Worm (Caenorhabditis elegans) whole organism, L1 larva: ENCODE data around the gene fbxb-38.
"Not testable (repeated sequence)": the region's sequence is repeated elsewhere in the genome, so short reads cannot be mapped to it uniquely, and the experiment has no call there.

Experiments
- ama-1 ChIP-seq: fragments of 150-350 bp; optimal IDR thresholded peaks from 2 replicates; lab custom pipeline; 2014
- ceh-8 ChIP-seq: fragments of 200-800 bp; sonication (Bioruptor generic); optimal IDR thresholded peaks from 2 replicates; lab custom pipeline; 2018; ENCODE audit warnings: mild to moderate bottlenecking, missing genetic modification characterization, moderate library complexity, missing compliant biosample characterization
- dpl-1 ChIP-seq, 3 experiments: fragments of 150-350 bp in 2 of 3; sonication (generic microtip) in 1 of 3; optimal IDR thresholded peaks; 2 replicates each; lab custom pipeline; 2014 to 2017; ENCODE audit warnings: missing biosample characterization in 3 of 3, missing genetic modification characterization in 3 of 3, missing genetic modification reagents in 3 of 3
- elt-2 ChIP-seq: sonication (generic microtip); optimal IDR thresholded peaks from 2 replicates; lab custom pipeline; 2016; ENCODE audit warnings: missing genetic modification characterization, mild to moderate bottlenecking, inconsistent platforms, missing compliant biosample characterization, missing genetic modification reagents
- elt-3 ChIP-seq, 6 experiments: fragments of 150-350 bp in 1 of 6; sonication (generic microtip); optimal IDR thresholded peaks; 2 replicates each; lab custom pipeline; 2017 to 2018; ENCODE audit warnings: missing biosample characterization in 6 of 6, missing genetic modification characterization in 6 of 6, inconsistent platforms in 1 of 6
- fkh-8 ChIP-seq: sonication (generic microtip); optimal IDR thresholded peaks from 2 replicates; lab custom pipeline; 2016; ENCODE audit warnings: mild to moderate bottlenecking, missing genetic modification characterization, missing compliant biosample characterization
- lin-13 ChIP-seq: fragments of 150-350 bp; optimal IDR thresholded peaks from 2 replicates; lab custom pipeline; 2014; ENCODE audit warnings: missing biosample characterization, missing genetic modification reagents, missing genetic modification characterization
- lir-3 ChIP-seq: sonication (generic microtip); optimal IDR thresholded peaks from 2 replicates; lab custom pipeline; 2016; ENCODE audit warnings: mild to moderate bottlenecking, missing genetic modification characterization, moderate library complexity, missing compliant biosample characterization; ENCODE audit not compliant: poor library complexity
- nhr-28 ChIP-seq: fragments of 150-350 bp; optimal IDR thresholded peaks from 2 replicates; lab custom pipeline; 2014; ENCODE audit warnings: missing biosample characterization, missing genetic modification characterization
- nhr-77 ChIP-seq: fragments of 150-350 bp; optimal IDR thresholded peaks from 2 replicates; lab custom pipeline; 2014; ENCODE audit warnings: missing biosample characterization, missing genetic modification characterization
- sox-4 ChIP-seq: sonication (generic microtip); optimal IDR thresholded peaks from 2 replicates; lab custom pipeline; 2016; ENCODE audit warnings: missing genetic modification characterization, missing compliant biosample characterization
- unc-62 ChIP-seq: fragments of 150-350 bp; optimal IDR thresholded peaks from 2 replicates; lab custom pipeline; 2014; ENCODE audit warnings: missing biosample characterization, missing genetic modification reagents, missing genetic modification characterization

DNA sequence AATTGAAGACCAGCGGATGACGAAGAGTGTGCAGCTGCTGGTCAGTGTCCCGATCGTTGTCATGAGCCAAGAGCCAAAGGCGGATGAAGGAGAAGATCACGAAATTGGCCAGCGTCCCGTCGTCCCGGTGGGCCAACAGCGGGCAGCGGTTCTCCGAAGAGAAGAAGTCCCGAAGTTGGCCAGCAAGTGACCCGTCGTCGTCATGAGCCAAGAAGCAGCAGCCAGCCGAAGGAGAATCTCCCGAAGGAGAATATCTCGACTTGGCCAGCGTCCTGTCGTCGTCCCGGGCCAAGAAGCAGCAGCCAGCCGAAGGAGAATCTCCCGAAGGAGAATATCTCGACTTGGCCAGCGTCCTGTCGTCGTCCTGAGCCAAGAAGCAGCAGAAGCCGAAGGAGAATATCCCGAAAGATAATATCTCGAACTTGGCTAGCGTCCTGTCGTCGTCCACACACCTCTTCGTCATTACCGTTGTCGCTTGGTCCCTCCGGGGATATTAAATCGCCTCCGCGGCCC is 5.1 kb downstream of the fbxb-38 start, which contains the start of gene C33C12.11:
- TF ChIP-seq unc-62 (GFP tag; lab: Kevin White, UChicago); elt-2; nhr-28 (tag; lab: Kevin White, UChicago); sox-4 (tag; lab: Kevin White, UChicago); ceh-8; nhr-77 (tag; lab: Kevin White, UChicago); ama-1 (lab: Kevin White, UChicago); dpl-1 (GFP tag; optimal IDR thresholded peaks at IDR 0.05; lab: Kevin White, UChicago); lin-13; elt-3 (tag; optimal IDR thresholded peaks at IDR 0.05; lab: Kevin White, UChicago); lir-3 (tag; lab: Kevin White, UChicago); fkh-8 (tag; lab: Kevin White, UChicago): not testable (repeated sequence)
